Fruit fly (Drosophila melanogaster) whole organism, prepupa: Measurements from ENCODE around the gene CG7332.

Experiments used
- CG10669 ChIP-seq: fragments of 200-800 bp; sonication (Bioruptor generic); optimal IDR thresholded peaks from 3 replicates; lab custom pipeline; 2018; ENCODE audit warnings: missing biosample characterization, mild to moderate bottlenecking, missing genetic modification characterization, moderate library complexity
- CG34406 ChIP-seq: fragments of 200-800 bp; sonication (Bioruptor generic); optimal IDR thresholded peaks from 3 replicates; lab custom pipeline; 2016; ENCODE audit warnings: missing biosample characterization, missing genetic modification characterization
- CG3919 ChIP-seq: fragments of 200-800 bp; sonication (Bioruptor generic); optimal IDR thresholded peaks from 3 replicates; lab custom pipeline; 2016; ENCODE audit warnings: missing biosample characterization, missing genetic modification characterization
- CG4318 ChIP-seq: fragments of 200-800 bp; sonication (Bioruptor generic); optimal IDR thresholded peaks from 3 replicates; lab custom pipeline; 2017; ENCODE audit warnings: missing biosample characterization, mild to moderate bottlenecking, missing genetic modification characterization
- CG6808 ChIP-seq: fragments of 200-800 bp; sonication (Bioruptor generic); optimal IDR thresholded peaks from 3 replicates; lab custom pipeline; 2017; ENCODE audit warnings: missing biosample characterization, missing genetic modification characterization, mild to moderate bottlenecking, moderate library complexity, missing genetic modification reagents
- CG6854 ChIP-seq: fragments of 200-800 bp; sonication (Bioruptor generic); optimal IDR thresholded peaks from 2 replicates; lab custom pipeline; 2017; ENCODE audit warnings: missing biosample characterization, mild to moderate bottlenecking, missing genetic modification characterization
- Eip93F ChIP-seq: fragments of 200-800 bp; sonication (Bioruptor generic); optimal IDR thresholded peaks from 2 replicates; lab custom pipeline; 2016; ENCODE audit warnings: missing biosample characterization, mild to moderate bottlenecking, missing genetic modification characterization
- Ets21C ChIP-seq: fragments of 200-800 bp; sonication (Bioruptor generic); optimal IDR thresholded peaks from 3 replicates; lab custom pipeline; 2016; ENCODE audit warnings: missing biosample characterization, missing genetic modification characterization
- Hr38 ChIP-seq: sonication (Bioruptor generic); optimal IDR thresholded peaks from 2 replicates; lab custom pipeline; 2016; ENCODE audit warnings: missing biosample characterization, missing genetic modification characterization
- cyc ChIP-seq: fragments of 200-800 bp; sonication (Bioruptor generic); optimal IDR thresholded peaks from 3 replicates; lab custom pipeline; 2016; ENCODE audit warnings: missing biosample characterization, missing genetic modification characterization
- lz ChIP-seq: fragments of 200-800 bp; sonication (Bioruptor generic); optimal IDR thresholded peaks from 3 replicates; lab custom pipeline; 2016; ENCODE audit warnings: missing biosample characterization, missing genetic modification characterization
- spab ChIP-seq: fragments of 200-800 bp; sonication (Bioruptor generic); optimal IDR thresholded peaks from 2 replicates; lab custom pipeline; 2017; ENCODE audit warnings: missing biosample characterization, mild to moderate bottlenecking, missing genetic modification characterization, missing genetic modification reagents
- svp ChIP-seq: fragments of 200-800 bp; sonication (Bioruptor generic); peaks from one replicate; lab custom pipeline; 2016; ENCODE audit warnings: missing biosample characterization, missing genetic modification characterization

dm6 chrX:18897906-18898305 is 13.6 kb downstream of the CG7332 start:
- no peak for TF ChIP-seq spab (GFP tag; lab: Kevin White, UChicago)
- TF ChIP-seq lz (GFP tag; lab: Kevin White, UChicago) = no peak
- no peak for TF ChIP-seq CG6854 (GFP tag; lab: Kevin White, UChicago)
- TF ChIP-seq CG6808 = peak; percentile 7
- no peak for TF ChIP-seq CG34406 (GFP tag; lab: Kevin White, UChicago)
- TF ChIP-seq svp (GFP tag; lab: Kevin White, UChicago) = no peak
- no peak for TF ChIP-seq Ets21C (GFP tag; lab: Kevin White, UChicago)
- no peak for TF ChIP-seq CG10669
- TF ChIP-seq Hr38 (GFP tag; lab: Kevin White, UChicago) = no peak
- TF ChIP-seq CG4318 = no peak
- no peak for TF ChIP-seq cyc (GFP tag; lab: Kevin White, UChicago)
- TF ChIP-seq Eip93F = no peak
- no peak for TF ChIP-seq CG3919
